Worm (Caenorhabditis elegans) whole organism, L1 larva: Measurements from ENCODE around the gene fkh-6.
A peak's percentile ranks its signal among the peaks of the same experiment; 100 is the strongest.

Source experiments
- aly-2 ChIP-seq: fragments of 150-350 bp; optimal IDR thresholded peaks from 2 replicates; lab custom pipeline; 2014; ENCODE audit warnings: missing biosample characterization, missing genetic modification characterization
- ama-1 ChIP-seq: fragments of 150-350 bp; optimal IDR thresholded peaks from 2 replicates; lab custom pipeline; 2014
- blmp-1 ChIP-seq: fragments of 150-350 bp; optimal IDR thresholded peaks from 2 replicates; lab custom pipeline; 2014; ENCODE audit warnings: missing biosample characterization, missing genetic modification characterization
- ceh-63 ChIP-seq: fragments of 200-800 bp; sonication (Bioruptor generic); optimal IDR thresholded peaks from 2 replicates; lab custom pipeline; 2018; ENCODE audit warnings: mild to moderate bottlenecking, missing genetic modification characterization, missing compliant biosample characterization
- ceh-82 ChIP-seq, 3 experiments: fragments of 150-350 bp in 1 of 3; sonication (generic microtip) in 2 of 3; optimal IDR thresholded peaks; 2 replicates each; lab custom pipeline; 2014 to 2017; ENCODE audit warnings: missing biosample characterization in 3 of 3, missing genetic modification characterization in 3 of 3
- ceh-90 ChIP-seq: sonication (generic microtip); optimal IDR thresholded peaks from 2 replicates; lab custom pipeline; 2016; ENCODE audit warnings: missing genetic modification characterization, missing compliant biosample characterization
- efl-1 ChIP-seq, 4 experiments: fragments of 150-350 bp; optimal IDR thresholded peaks in 3 of 4; peaks in 1 of 4; 1 replicate in 1 of 4; 2 replicates in 3 of 4; lab custom pipeline; 2014; ENCODE audit warnings: missing biosample characterization in 2 of 4, missing genetic modification characterization in 2 of 4, missing genetic modification reagents in 2 of 4
- efl-3 ChIP-seq: fragments of 200-800 bp; sonication (Bioruptor generic); optimal IDR thresholded peaks from 2 replicates; lab custom pipeline; 2018; ENCODE audit warnings: mild to moderate bottlenecking, missing genetic modification characterization, missing compliant biosample characterization
- egl-13 ChIP-seq: sonication (generic microtip); optimal IDR thresholded peaks from 2 replicates; lab custom pipeline; 2016; ENCODE audit warnings: missing genotype, missing genetic modification reagents, missing genetic modification characterization, missing compliant biosample characterization
- elt-2 ChIP-seq: sonication (generic microtip); optimal IDR thresholded peaks from 2 replicates; lab custom pipeline; 2016; ENCODE audit warnings: missing genetic modification characterization, mild to moderate bottlenecking, inconsistent platforms, missing compliant biosample characterization, missing genetic modification reagents
- ets-5 ChIP-seq: fragments of 200-800 bp; sonication (Bioruptor generic); IDR thresholded peaks from 2 replicates; pipeline ENCODE4 v1.3.6; 2022; ENCODE audit warnings: missing genetic modification characterization, missing compliant biosample characterization
- fos-1 ChIP-seq: fragments of 150-350 bp; optimal IDR thresholded peaks from 2 replicates; lab custom pipeline; 2014; ENCODE audit warnings: missing biosample characterization, missing genetic modification characterization
- grh-1 ChIP-seq: fragments of 200-800 bp; sonication (Bioruptor generic); IDR thresholded peaks from 2 replicates; pipeline ENCODE4 v1.3.6; 2022; ENCODE audit warnings: missing genetic modification reagents, missing genetic modification characterization, missing compliant biosample characterization
- hlh-17 ChIP-seq: fragments of 200-800 bp; sonication (Bioruptor generic); optimal IDR thresholded peaks from 2 replicates; lab custom pipeline; 2018; ENCODE audit warnings: missing genetic modification characterization, mild to moderate bottlenecking, missing compliant biosample characterization, moderate library complexity, borderline replicate concordance
- hlh-4 ChIP-seq: sonication (generic microtip); optimal IDR thresholded peaks from 2 replicates; lab custom pipeline; 2016; ENCODE audit warnings: mild to moderate bottlenecking, missing genetic modification characterization, missing compliant biosample characterization
- irx-1 ChIP-seq: sonication (generic microtip); optimal IDR thresholded peaks from 2 replicates; lab custom pipeline; 2016; ENCODE audit warnings: missing genetic modification characterization, missing compliant biosample characterization
- jun-1 ChIP-seq: fragments of 150-350 bp; optimal IDR thresholded peaks from 2 replicates; lab custom pipeline; 2014; ENCODE audit warnings: missing biosample characterization, missing genetic modification reagents, missing genetic modification characterization
- lin-14 ChIP-seq: fragments of 200-800 bp; sonication (Bioruptor generic); optimal IDR thresholded peaks from 2 replicates; lab custom pipeline; 2018; ENCODE audit warnings: mild to moderate bottlenecking, missing genetic modification characterization, moderate library complexity, missing compliant biosample characterization
- lin-15B ChIP-seq: fragments of 150-350 bp; sonication (generic microtip); optimal IDR thresholded peaks from 3 replicates; lab custom pipeline; 2014; ENCODE audit warnings: missing biosample characterization, missing genetic modification characterization
- lir-3 ChIP-seq: sonication (generic microtip); optimal IDR thresholded peaks from 2 replicates; lab custom pipeline; 2016; ENCODE audit warnings: mild to moderate bottlenecking, missing genetic modification characterization, moderate library complexity, missing compliant biosample characterization; ENCODE audit not compliant: poor library complexity
- mab-9 ChIP-seq: fragments of 200-800 bp; sonication (Bioruptor generic); IDR thresholded peaks from 2 replicates; pipeline ENCODE4 v1.3.6; 2022; ENCODE audit warnings: missing genetic modification reagents, missing genetic modification characterization, missing compliant biosample characterization
- mef-2 ChIP-seq: fragments of 150-350 bp; optimal IDR thresholded peaks from 2 replicates; lab custom pipeline; 2014; ENCODE audit warnings: missing biosample characterization, missing genetic modification characterization
- nhr-11 ChIP-seq: fragments of 150-350 bp; optimal IDR thresholded peaks from 2 replicates; lab custom pipeline; 2014; ENCODE audit warnings: missing biosample characterization, missing genetic modification characterization
- nhr-20 ChIP-seq: sonication (generic microtip); optimal IDR thresholded peaks from 2 replicates; lab custom pipeline; 2016; ENCODE audit warnings: mild to moderate bottlenecking, missing genetic modification characterization, missing compliant biosample characterization
- nhr-28 ChIP-seq: fragments of 150-350 bp; optimal IDR thresholded peaks from 2 replicates; lab custom pipeline; 2014; ENCODE audit warnings: missing biosample characterization, missing genetic modification characterization
- nhr-71 ChIP-seq: sonication (generic microtip); optimal IDR thresholded peaks from 2 replicates; lab custom pipeline; 2016; ENCODE audit warnings: mild to moderate bottlenecking, missing genetic modification characterization, moderate library complexity, missing compliant biosample characterization
- nhr-77 ChIP-seq: fragments of 150-350 bp; optimal IDR thresholded peaks from 2 replicates; lab custom pipeline; 2014; ENCODE audit warnings: missing biosample characterization, missing genetic modification characterization
- nhr-85 ChIP-seq: sonication (generic microtip); peaks from one replicate; lab custom pipeline; 2016; ENCODE audit warnings: missing genetic modification characterization, inconsistent platforms, missing compliant biosample characterization
- rnt-1 ChIP-seq: sonication (generic microtip); optimal IDR thresholded peaks from 2 replicates; lab custom pipeline; 2016; ENCODE audit warnings: mild to moderate bottlenecking, missing genetic modification characterization, moderate library complexity, missing compliant biosample characterization
- snpc-4 ChIP-seq: fragments of 150-350 bp; optimal IDR thresholded peaks from 2 replicates; lab custom pipeline; 2014; ENCODE audit warnings: missing biosample characterization, missing genetic modification characterization
- swsn-7 ChIP-seq: sonication (generic microtip); optimal IDR thresholded peaks from 2 replicates; lab custom pipeline; 2016; ENCODE audit warnings: missing genetic modification characterization, missing compliant biosample characterization
- tlp-1 ChIP-seq: fragments of 150-350 bp; optimal IDR thresholded peaks from 2 replicates; lab custom pipeline; 2014; ENCODE audit warnings: missing biosample characterization, missing genetic modification characterization
- unc-62 ChIP-seq: fragments of 150-350 bp; optimal IDR thresholded peaks from 2 replicates; lab custom pipeline; 2014; ENCODE audit warnings: missing biosample characterization, missing genetic modification reagents, missing genetic modification characterization
- unc-86 ChIP-seq: sonication (generic microtip); optimal IDR thresholded peaks from 2 replicates; lab custom pipeline; 2016; ENCODE audit warnings: missing genetic modification characterization, missing compliant biosample characterization
- vab-15 ChIP-seq: sonication (generic microtip); optimal IDR thresholded peaks from 2 replicates; lab custom pipeline; 2017; ENCODE audit warnings: missing genotype, mild to moderate bottlenecking, missing genetic modification characterization, missing compliant biosample characterization
- xbp-1 ChIP-seq: sonication (generic microtip); optimal IDR thresholded peaks from 2 replicates; lab custom pipeline; 2016; ENCODE audit warnings: missing genetic modification characterization, missing compliant biosample characterization
- zip-4 ChIP-seq: fragments of 200-800 bp; sonication (Bioruptor generic); optimal IDR thresholded peaks from 2 replicates; lab custom pipeline; 2018; ENCODE audit warnings: mild to moderate bottlenecking, missing genetic modification characterization, moderate library complexity, missing compliant biosample characterization
- ztf-11 ChIP-seq, 2 experiments: sonication (generic microtip); optimal IDR thresholded peaks; 2 replicates each; lab custom pipeline; 2016 to 2017; ENCODE audit warnings: missing genetic modification characterization in 2 of 2, missing biosample characterization in 1 of 2, missing compliant biosample characterization in 1 of 2
- ztf-4 ChIP-seq: fragments of 150-350 bp; optimal IDR thresholded peaks from 2 replicates; lab custom pipeline; 2014; ENCODE audit warnings: missing biosample characterization, missing genetic modification characterization

fkh-6 gene

DNA sequence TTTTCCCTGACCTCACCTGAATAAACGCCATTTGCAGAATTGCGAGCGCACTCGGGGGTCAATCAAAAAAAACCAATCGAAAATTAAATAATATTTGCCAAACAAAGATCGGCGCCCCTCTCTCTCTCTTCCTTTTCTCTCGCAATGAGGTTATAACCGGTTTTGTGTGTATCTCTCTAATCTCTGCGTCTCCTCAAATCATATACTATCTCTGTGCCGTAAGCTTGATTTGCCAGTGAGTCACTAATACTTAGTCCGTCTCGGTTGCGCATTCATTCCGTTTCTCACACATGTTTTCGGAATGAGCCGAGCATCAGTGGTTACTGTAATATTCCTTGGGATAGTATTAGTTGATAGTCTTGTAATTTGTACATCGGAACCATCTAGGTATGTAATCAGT is 21.1 kb downstream of the fkh-6 start:
- TF ChIP-seq nhr-85 (tag; lab: Kevin White, UChicago) (peak; percentile 63), mab-9 (no peak), lin-14 (GFP tag; lab: Kevin White, UChicago) (peak; percentile 48), zip-4 (GFP tag; lab: Kevin White, UChicago) (no peak), tlp-1 (tag; lab: Kevin White, UChicago) (no peak), efl-1 (optimal IDR thresholded peaks at IDR 0.05; lab: Kevin White, UChicago) (no peak), efl-1 (GFP tag; optimal IDR thresholded peaks at IDR 0.05 in 1 of 2; lab: Kevin White, UChicago) (peak in 1 of 2 experiments; percentile 87), lin-15B (no peak), lir-3 (tag; lab: Kevin White, UChicago) (no peak), nhr-11 (tag; lab: Kevin White, UChicago) (no peak), efl-3 (GFP tag; lab: Kevin White, UChicago) (no peak), jun-1 (peak; percentile 4), hlh-4 (tag; lab: Kevin White, UChicago) (no peak), snpc-4 (tag; lab: Kevin White, UChicago) (no peak), grh-1 (GFP tag; lab: Robert Waterston, UW) (peak; percentile 96), ztf-11 (tag; optimal IDR thresholded peaks at IDR 0.05; lab: Kevin White, UChicago) (no peak), ceh-90 (tag; lab: Kevin White, UChicago) (no peak), mef-2 (tag; lab: Kevin White, UChicago) (no peak), ceh-63 (GFP tag; lab: Kevin White, UChicago) (no peak), hlh-17 (GFP tag; lab: Kevin White, UChicago) (no peak), blmp-1 (tag; lab: Kevin White, UChicago) (no peak), ceh-82 (tag; optimal IDR thresholded peaks at IDR 0.05; lab: Kevin White, UChicago) (no peak), unc-62 (no peak), fos-1 (tag; lab: Kevin White, UChicago) (no peak), nhr-71 (tag; lab: Kevin White, UChicago) (no peak), nhr-20 (tag; lab: Kevin White, UChicago) (peak; percentile 1)

DNA sequence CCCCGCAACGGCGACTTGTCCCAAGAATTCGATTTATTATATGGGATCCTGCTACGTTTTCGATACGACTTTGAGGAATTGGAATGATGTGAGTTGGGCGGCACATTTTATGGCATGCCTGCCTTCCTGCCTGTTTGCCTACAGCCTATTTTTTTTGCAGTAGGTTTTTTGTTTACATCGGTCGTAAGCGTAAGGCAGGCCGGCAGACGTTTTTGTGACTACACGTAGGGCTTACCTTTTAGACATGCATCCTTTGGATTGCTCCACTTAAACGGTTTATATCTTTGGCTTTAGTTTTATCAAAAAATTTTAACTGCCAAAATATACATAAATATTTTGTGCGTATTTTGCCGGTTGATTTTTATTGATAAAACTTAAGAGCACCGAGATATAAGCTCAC is 24.0 kb downstream of the fkh-6 start:
- no peak for TF ChIP-seq efl-1 (optimal IDR thresholded peaks at IDR 0.05; lab: Kevin White, UChicago)
- peak in 1 of 2 experiments; percentile 4 for TF ChIP-seq efl-1 (GFP tag; optimal IDR thresholded peaks at IDR 0.05 in 1 of 2; lab: Kevin White, UChicago)
- TF ChIP-seq ztf-11 (tag; optimal IDR thresholded peaks at IDR 0.05; lab: Kevin White, UChicago), result no peak

DNA sequence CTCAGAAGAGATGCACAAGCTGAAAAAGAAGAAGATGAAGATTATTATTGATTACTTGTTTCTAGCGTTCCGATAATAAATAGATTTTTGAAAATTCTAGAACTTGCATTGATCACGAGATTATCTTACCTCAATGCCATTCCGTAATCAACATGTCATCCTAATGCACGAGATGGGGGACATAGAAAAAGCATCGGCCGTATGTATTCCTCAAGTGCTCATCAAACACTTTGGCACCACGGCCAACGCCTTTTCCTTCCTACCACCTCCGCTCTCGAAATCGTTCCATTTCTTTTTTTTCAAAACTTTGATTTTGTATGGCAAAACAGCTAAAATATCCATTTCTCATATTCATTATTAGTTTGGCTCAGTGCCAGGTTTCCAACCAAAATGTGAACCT is 24.4 kb downstream of the fkh-6 start, which contains the start of gene lat-2:
Gene lat-2 (plus strand): TSS at position 301 of the 400 bp plus-strand sequence.
- TF ChIP-seq egl-13 (tag; lab: Kevin White, UChicago), result no peak
- TF ChIP-seq irx-1 (tag; lab: Kevin White, UChicago), result no peak
- no peak for TF ChIP-seq nhr-71 (tag; lab: Kevin White, UChicago)
- TF ChIP-seq nhr-11 (tag; lab: Kevin White, UChicago), result no peak
- TF ChIP-seq ama-1 (lab: Kevin White, UChicago), result no peak
- TF ChIP-seq unc-62, result no peak
- no peak for TF ChIP-seq lin-15B

DNA sequence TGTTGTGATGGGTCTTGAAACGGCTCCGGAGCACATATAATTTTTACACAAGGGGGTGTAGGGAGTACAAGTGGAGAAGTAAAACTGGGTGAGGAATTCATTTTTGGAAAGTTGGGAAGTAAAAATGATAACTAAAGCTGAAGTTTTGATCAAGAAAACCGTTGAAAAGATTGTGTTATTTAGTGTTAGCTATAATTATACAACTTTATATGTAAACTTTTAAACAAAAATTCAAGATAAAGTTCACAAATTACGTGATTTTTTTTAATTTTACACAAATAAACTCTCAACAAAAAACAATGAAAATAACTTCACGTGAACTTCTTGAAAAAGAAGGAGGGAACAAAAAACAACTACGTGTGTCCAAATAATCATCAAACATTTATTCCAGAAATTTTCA is 28.0 kb downstream of the fkh-6 start, which contains the start of the genes H20J04.7 and H20J04.1:
Gene H20J04.7 (minus strand): TSS at position 101 of the 400 bp plus-strand sequence.
Gene H20J04.1 (plus strand): TSS at position 397 of the 400 bp plus-strand sequence.
- no peak for TF ChIP-seq hlh-4 (tag; lab: Kevin White, UChicago)
- TF ChIP-seq elt-2, result no peak
- TF ChIP-seq vab-15 (tag; lab: Kevin White, UChicago), result no peak
- TF ChIP-seq xbp-1 (tag; lab: Kevin White, UChicago), result no peak
- no peak for TF ChIP-seq nhr-20 (tag; lab: Kevin White, UChicago)
- TF ChIP-seq ztf-4, result no peak
- no peak for TF ChIP-seq swsn-7
- no peak for TF ChIP-seq ceh-90 (tag; lab: Kevin White, UChicago)
- no peak for TF ChIP-seq ets-5 (GFP tag; lab: Robert Waterston, UW)
- no peak for TF ChIP-seq unc-86 (tag; lab: Kevin White, UChicago)
- TF ChIP-seq rnt-1 (tag; lab: Kevin White, UChicago), result no peak
- no peak for TF ChIP-seq nhr-28 (tag; lab: Kevin White, UChicago)
- no peak for TF ChIP-seq zip-4 (GFP tag; lab: Kevin White, UChicago)
- no peak for TF ChIP-seq ceh-63 (GFP tag; lab: Kevin White, UChicago)
- no peak for TF ChIP-seq aly-2 (tag; lab: Kevin White, UChicago)
- no peak for TF ChIP-seq nhr-77 (tag; lab: Kevin White, UChicago)
- no peak for TF ChIP-seq blmp-1 (tag; lab: Kevin White, UChicago)
